Fruit fly (Drosophila melanogaster) whole organism, wandering third instar larva: ENCODE measurements around the gene CG32487.

Experiments used
- Abd-B ChIP-seq: fragments of >200 bp; optimal IDR thresholded peaks from 2 replicates; lab custom pipeline; 2017; ENCODE audit warnings: missing biosample characterization, missing genetic modification characterization
- CG32264 ChIP-seq: fragments of 200-800 bp; sonication (Bioruptor generic); optimal IDR thresholded peaks from 2 replicates; lab custom pipeline; 2016; ENCODE audit warnings: missing biosample characterization, missing genetic modification characterization
- CG9705 ChIP-seq: fragments of 200-800 bp; sonication (Bioruptor generic); optimal IDR thresholded peaks from 2 replicates; lab custom pipeline; 2018; ENCODE audit warnings: missing biosample characterization, mild to moderate bottlenecking, missing genetic modification characterization
- CrebA ChIP-seq: fragments of 200-800 bp; sonication (Bioruptor generic); optimal IDR thresholded peaks from 2 replicates; lab custom pipeline; 2016; ENCODE audit warnings: missing biosample characterization, mild to moderate bottlenecking, missing genetic modification characterization, borderline replicate concordance
- Dfd ChIP-seq: fragments of >200 bp; optimal IDR thresholded peaks from 2 replicates; lab custom pipeline; 2017; ENCODE audit warnings: missing biosample characterization, missing genetic modification characterization
- Dif ChIP-seq: fragments of 200-275, 200-300 bp; sonication (Bioruptor generic); optimal IDR thresholded peaks from 2 replicates; lab custom pipeline; 2018; ENCODE audit warnings: missing biosample characterization, missing genetic modification characterization; ENCODE audit not compliant: partially characterized antibody
- GATAd ChIP-seq: sonication (Bioruptor generic); optimal IDR thresholded peaks from 2 replicates; lab custom pipeline; 2016; ENCODE audit warnings: missing biosample characterization, missing genetic modification characterization
- HLH106 ChIP-seq: fragments of 200-800 bp; optimal IDR thresholded peaks from 3 replicates; lab custom pipeline; 2019; ENCODE audit warnings: missing biosample characterization, mild to moderate bottlenecking, missing genetic modification characterization, moderate library complexity
- Hnf4 ChIP-seq: fragments of 200-800 bp; sonication (Bioruptor generic); optimal IDR thresholded peaks from 2 replicates; lab custom pipeline; 2016; ENCODE audit warnings: missing biosample characterization, mild to moderate bottlenecking, missing genetic modification characterization
- Hr78 ChIP-seq: fragments of >200 bp; optimal IDR thresholded peaks from 2 replicates; lab custom pipeline; 2017; ENCODE audit warnings: missing biosample characterization, missing genetic modification characterization
- Hr83 ChIP-seq: fragments of 200-300 bp; sonication (Bioruptor generic); optimal IDR thresholded peaks from 2 replicates; lab custom pipeline; 2016; ENCODE audit warnings: missing biosample characterization, mild to moderate bottlenecking, missing genetic modification characterization, moderate library complexity; ENCODE audit not compliant: poor library complexity, severe bottlenecking
- Jra ChIP-seq: sonication (Bioruptor generic); optimal IDR thresholded peaks from 2 replicates; lab custom pipeline; 2016; ENCODE audit warnings: missing biosample characterization, missing genetic modification characterization
- Mio ChIP-seq: sonication (Bioruptor generic); optimal IDR thresholded peaks from 2 replicates; lab custom pipeline; 2016; ENCODE audit warnings: missing biosample characterization, missing genetic modification characterization
- Myc ChIP-seq: fragments of >200 bp; optimal IDR thresholded peaks from 2 replicates; lab custom pipeline; 2017
- N ChIP-seq: fragments of >200 bp; optimal IDR thresholded peaks from 2 replicates; lab custom pipeline; 2018; ENCODE audit warnings: missing biosample characterization, missing external identifiers, missing genetic modification characterization
- OdsH ChIP-seq: fragments of 200-800 bp; sonication (Bioruptor generic); optimal IDR thresholded peaks from 2 replicates; lab custom pipeline; 2016; ENCODE audit warnings: missing biosample characterization, mild to moderate bottlenecking, missing genetic modification characterization
- Rel ChIP-seq, 2 experiments: fragments of 200-800 bp; sonication (Bioruptor generic) in 1 of 2; optimal IDR thresholded peaks; 2 replicates in 1 of 2; 3 replicates in 1 of 2; lab custom pipeline; 2016 to 2019; ENCODE audit warnings: mild to moderate bottlenecking in 2 of 2, missing biosample characterization in 2 of 2, missing genetic modification characterization in 2 of 2, moderate library complexity in 1 of 2
- Sp1 ChIP-seq: fragments of 200-800 bp; sonication (Bioruptor generic); optimal IDR thresholded peaks from 3 replicates; lab custom pipeline; 2019; ENCODE audit warnings: missing biosample characterization, mild to moderate bottlenecking, missing genetic modification characterization, moderate library complexity
- Vsx2 ChIP-seq: fragments of 200-300, 225-300 bp; sonication (Bioruptor generic); optimal IDR thresholded peaks from 2 replicates; lab custom pipeline; 2018; ENCODE audit warnings: missing biosample characterization, missing genetic modification characterization; ENCODE audit not compliant: partially characterized antibody
- br ChIP-seq: fragments of 200-800 bp; sonication (Bioruptor generic); optimal IDR thresholded peaks from 2 replicates; lab custom pipeline; 2016; ENCODE audit warnings: missing biosample characterization, missing genetic modification characterization
- brk ChIP-seq: fragments of 200-800 bp; sonication (Bioruptor generic); optimal IDR thresholded peaks from 2 replicates; lab custom pipeline; 2016; ENCODE audit warnings: missing biosample characterization, mild to moderate bottlenecking, missing genetic modification characterization
- dl ChIP-seq, 2 experiments: fragments of 175-275, 200-275 bp in 1 of 2; fragments of 200-275 bp in 1 of 2; sonication (Bioruptor generic); optimal IDR thresholded peaks; lab custom pipeline; 2018; ENCODE audit warnings: mild to moderate bottlenecking in 2 of 2, missing biosample characterization in 2 of 2, missing genetic modification characterization in 2 of 2, moderate library complexity in 2 of 2; ENCODE audit not compliant: partially characterized antibody in 2 of 2, insufficient read depth in 1 of 2
- dmrt93B ChIP-seq: fragments of 200-800 bp; sonication (Bioruptor generic); optimal IDR thresholded peaks from 2 replicates; lab custom pipeline; 2018; ENCODE audit warnings: missing biosample characterization, mild to moderate bottlenecking, missing genetic modification characterization
- dsf ChIP-seq: sonication (Bioruptor generic); optimal IDR thresholded peaks from 2 replicates; lab custom pipeline; 2016; ENCODE audit warnings: missing biosample characterization, missing genetic modification characterization, borderline replicate concordance
- ey ChIP-seq: fragments of 200-800 bp; sonication (Bioruptor generic); optimal IDR thresholded peaks from 2 replicates; lab custom pipeline; 2016; ENCODE audit warnings: missing biosample characterization, missing genetic modification characterization
- foxo ChIP-seq, 2 experiments: fragments of 200-800 bp; sonication (Bioruptor generic); optimal IDR thresholded peaks; 2 replicates in 1 of 2; 3 replicates in 1 of 2; lab custom pipeline; 2016 to 2017; ENCODE audit warnings: missing biosample characterization in 2 of 2, missing genetic modification characterization in 2 of 2
- fru ChIP-seq: fragments of 200-800 bp; sonication (Bioruptor generic); optimal IDR thresholded peaks from 3 replicates; lab custom pipeline; 2016; ENCODE audit warnings: missing biosample characterization, mild to moderate bottlenecking, missing genetic modification characterization
- h ChIP-seq: fragments of 200-800 bp; sonication (Bioruptor generic); optimal IDR thresholded peaks from 3 replicates; lab custom pipeline; 2016; ENCODE audit warnings: missing biosample characterization, mild to moderate bottlenecking, missing genetic modification characterization
- jim ChIP-seq: fragments of 175-275, 200-325 bp; sonication (Bioruptor generic); optimal IDR thresholded peaks from 2 replicates; lab custom pipeline; 2016; ENCODE audit warnings: missing biosample characterization, mild to moderate bottlenecking, missing genetic modification characterization
- lola ChIP-seq: fragments of >200 bp; optimal IDR thresholded peaks from 2 replicates; lab custom pipeline; 2017; ENCODE audit warnings: missing biosample characterization, missing genetic modification characterization
- pan ChIP-seq: fragments of >200 bp; optimal IDR thresholded peaks from 2 replicates; lab custom pipeline; 2017
- psq ChIP-seq: fragments of 200-800 bp; sonication (Bioruptor generic); optimal IDR thresholded peaks from 3 replicates; lab custom pipeline; 2017; ENCODE audit warnings: missing biosample characterization, mild to moderate bottlenecking, missing genetic modification characterization, moderate library complexity
- rgr ChIP-seq: fragments of 200-800 bp; sonication (Bioruptor generic); optimal IDR thresholded peaks from 3 replicates; lab custom pipeline; 2016; ENCODE audit warnings: missing biosample characterization, mild to moderate bottlenecking, missing genetic modification characterization
- sage ChIP-seq: fragments of 200-800 bp; sonication (Bioruptor generic); optimal IDR thresholded peaks from 2 replicates; lab custom pipeline; 2016; ENCODE audit warnings: missing biosample characterization, mild to moderate bottlenecking, missing genetic modification characterization
- sv ChIP-seq: fragments of 200-800 bp; sonication (Bioruptor generic); optimal IDR thresholded peaks from 3 replicates; lab custom pipeline; 2016; ENCODE audit warnings: missing biosample characterization, missing genetic modification characterization
- tai ChIP-seq: sonication (Bioruptor generic); optimal IDR thresholded peaks from 2 replicates; lab custom pipeline; 2016; ENCODE audit warnings: missing biosample characterization, missing genetic modification characterization
- usp ChIP-seq: fragments of >200 bp; optimal IDR thresholded peaks from 2 replicates; lab custom pipeline; 2017; ENCODE audit warnings: missing biosample characterization, missing genetic modification characterization
- woc ChIP-seq: sonication (Bioruptor generic); optimal IDR thresholded peaks from 2 replicates; lab custom pipeline; 2016; ENCODE audit warnings: missing biosample characterization, mild to moderate bottlenecking, missing genetic modification characterization

Gene CG32487

DNA sequence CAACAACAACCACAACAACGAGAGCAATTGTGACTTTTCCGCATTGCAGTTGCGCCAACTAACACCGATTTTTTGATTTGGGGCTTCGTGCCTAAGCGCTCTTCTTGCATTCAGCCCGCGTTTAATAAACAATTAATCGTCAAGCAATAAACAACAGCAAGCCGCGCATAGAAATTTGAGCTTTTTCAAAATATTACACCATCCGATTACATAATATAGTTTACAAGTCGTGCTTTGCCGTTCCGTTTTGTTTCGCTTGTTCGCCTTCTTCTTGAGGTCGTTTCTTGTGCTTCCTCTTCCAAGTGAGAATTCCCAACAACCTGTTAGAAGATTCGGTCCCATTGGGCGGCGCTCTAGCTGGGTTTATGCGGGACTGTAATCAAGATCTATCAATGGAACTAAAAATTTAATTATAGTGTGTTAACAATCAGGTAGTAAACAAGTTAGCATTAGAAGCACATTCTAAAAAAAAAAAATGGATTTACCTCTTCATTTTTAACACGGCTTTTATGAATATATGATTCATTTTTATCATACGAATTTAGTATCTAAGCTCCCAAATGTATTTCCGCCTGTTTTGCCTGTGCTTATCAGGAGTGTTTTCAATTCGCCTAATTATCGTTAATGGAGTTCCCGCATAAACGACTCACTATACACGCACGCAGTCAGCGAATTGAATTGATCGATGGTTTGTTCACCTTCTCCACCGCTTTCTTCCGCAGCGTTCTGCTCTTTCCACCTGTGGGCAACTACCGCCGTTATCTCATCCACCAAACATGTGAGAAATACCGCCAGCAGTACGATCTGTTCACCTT lies 18.9 kb upstream of the CG32487 start:
- peak; percentile 76 for TF ChIP-seq rgr (GFP tag; lab: Kevin White, UChicago)
- TF ChIP-seq tai, result no peak
- peak; percentile 85 for TF ChIP-seq h (GFP tag; lab: Kevin White, UChicago)
- TF ChIP-seq brk, result no peak
- peak; percentile 70 for TF ChIP-seq OdsH (GFP tag; lab: Kevin White, UChicago)
- no peak for TF ChIP-seq Abd-B (GFP tag; lab: Kevin White, UChicago)
- TF ChIP-seq Hnf4, result peak; percentile 41
- peak; percentile 71 for TF ChIP-seq sv
- no peak for TF ChIP-seq CrebA (GFP tag; lab: Kevin White, UChicago)
- TF ChIP-seq N (GFP tag; lab: Kevin White, UChicago), result no peak
- TF ChIP-seq jim (GFP tag; lab: Kevin White, UChicago), result no peak
- TF ChIP-seq Jra (GFP tag; lab: Kevin White, UChicago), result peak; percentile 4
- no peak for TF ChIP-seq dl (GFP tag; optimal IDR thresholded peaks at IDR 0.05; lab: Kevin White, UChicago; ENCODE audit: insufficient read depth in 1 of 2, partially characterized antibody in 2 of 2)
- TF ChIP-seq Dif (GFP tag; lab: Kevin White, UChicago), result no peak
- peak; percentile 33 for TF ChIP-seq dmrt93B (GFP tag; lab: Kevin White, UChicago)
- no peak for TF ChIP-seq Vsx2
- TF ChIP-seq ey (GFP tag; lab: Kevin White, UChicago), result peak; percentile 74
- no peak for TF ChIP-seq Dfd (GFP tag; lab: Kevin White, UChicago)
- peak; percentile 73 for TF ChIP-seq br (GFP tag; lab: Kevin White, UChicago)
- TF ChIP-seq foxo (GFP tag; optimal IDR thresholded peaks at IDR 0.05; lab: Kevin White, UChicago), result peak in 1 of 2 experiments; percentile 78
- TF ChIP-seq Myc (lab: Kevin White, UChicago), result no peak
- peak; percentile 14 for TF ChIP-seq woc (GFP tag; lab: Kevin White, UChicago)
- TF ChIP-seq pan, result no peak
- TF ChIP-seq psq, result peak; percentile 35
- peak; percentile 52 for TF ChIP-seq CG9705 (GFP tag; lab: Kevin White, UChicago)
- TF ChIP-seq lola (GFP tag; lab: Kevin White, UChicago), result no peak
- TF ChIP-seq CG32264, result peak; percentile 10
- TF ChIP-seq Rel (GFP tag; optimal IDR thresholded peaks at IDR 0.05; lab: Kevin White, UChicago), result no peak
- peak; percentile 27 for TF ChIP-seq Rel (tag; optimal IDR thresholded peaks at IDR 0.05; lab: Kevin White, UChicago)
- TF ChIP-seq sage (GFP tag; lab: Kevin White, UChicago), result no peak
- TF ChIP-seq usp (GFP tag; lab: Kevin White, UChicago), result no peak
- no peak for TF ChIP-seq dsf
- TF ChIP-seq GATAd, result no peak
- TF ChIP-seq HLH106, result peak; percentile 55
- no peak for TF ChIP-seq Hr78 (GFP tag; lab: Kevin White, UChicago)
- no peak for TF ChIP-seq Hr83 (GFP tag; lab: Kevin White, UChicago)
- TF ChIP-seq Mio, result no peak
- peak; percentile 81 for TF ChIP-seq fru
- TF ChIP-seq Sp1 (GFP tag; lab: Kevin White, UChicago), result peak; percentile 76

dm6 chr3L:3034779-3035643 lies 18.0 kb upstream of the CG32487 start, which contains the start of gene CG2162:
TSS of gene CG2162 (plus strand) at chr3L:3035196.
- TF ChIP-seq N (GFP tag; lab: Kevin White, UChicago) (peak; percentile 81), Rel (GFP tag; optimal IDR thresholded peaks at IDR 0.05; lab: Kevin White, UChicago) (no peak), Rel (tag; optimal IDR thresholded peaks at IDR 0.05; lab: Kevin White, UChicago) (peak; percentile 23), Dfd (GFP tag; lab: Kevin White, UChicago) (no peak), OdsH (GFP tag; lab: Kevin White, UChicago) (peak; percentile 7), CG32264 (no peak), h (GFP tag; lab: Kevin White, UChicago) (peak; percentile 9)
- TF ChIP-seq, all 38 proteins: peak for 4
